Worm (Caenorhabditis elegans): ENCODE results near the gene K05F6.10.

DNA sequence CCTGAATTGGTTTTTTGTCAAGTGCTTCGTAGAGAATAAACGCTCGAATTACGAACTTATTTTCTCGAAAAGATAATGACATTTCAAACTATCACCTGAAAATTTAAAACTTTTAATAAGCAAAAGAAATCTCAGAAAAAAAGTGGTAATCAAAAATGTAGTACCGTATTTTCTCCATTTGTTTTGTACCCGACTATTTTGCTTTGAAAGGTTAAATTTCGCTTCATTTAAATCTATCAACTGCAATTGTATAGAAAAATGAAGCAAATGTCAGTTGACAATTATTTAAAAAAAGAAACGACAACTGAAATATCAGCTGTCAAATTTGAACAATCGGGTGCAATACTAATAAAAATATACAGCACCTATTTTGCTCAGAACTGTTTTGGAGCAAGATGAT, 45.2 kb upstream of the K05F6.10 start, which contains the start of gene fbxa-158:
- TF ChIP-seq egl-27 (tag; optimal IDR thresholded peaks at IDR 0.05), result no peak
- TF ChIP-seq nhr-23 (tag; optimal IDR thresholded peaks at IDR 0.05), result no peak

Measured in whole organism, L2 larva.